Fruit fly (Drosophila melanogaster) whole organism, embryonic: Measurements from ENCODE around the gene Vm26Ab.

Experiments used
- BEAF-32 ChIP-seq: fragments of 200-800 bp; sonication (Bioruptor generic); optimal IDR thresholded peaks from 3 replicates; lab custom pipeline; 2017; ENCODE audit warnings: missing biosample characterization, missing genetic modification characterization, mild to moderate bottlenecking, moderate library complexity, missing genetic modification reagents
- Bdp1 ChIP-seq: fragments of 200-800 bp; sonication (Bioruptor generic); optimal IDR thresholded peaks from 3 replicates; lab custom pipeline; 2016; ENCODE audit warnings: missing biosample characterization, missing genetic modification characterization
- CG10462 ChIP-seq: fragments of 200-800 bp; sonication (Bioruptor generic); optimal IDR thresholded peaks from 2 replicates; lab custom pipeline; 2016; ENCODE audit warnings: missing biosample characterization, missing genetic modification characterization
- CG10979 ChIP-seq: fragments of 200-800 bp; sonication (Bioruptor generic); optimal IDR thresholded peaks from 2 replicates; lab custom pipeline; 2018; ENCODE audit warnings: missing biosample characterization, mild to moderate bottlenecking, missing genetic modification characterization, moderate library complexity
- CG12659 ChIP-seq: fragments of 200-800 bp; sonication (Bioruptor generic); optimal IDR thresholded peaks from 3 replicates; lab custom pipeline; 2017; ENCODE audit warnings: mild to moderate bottlenecking, missing biosample characterization, missing genetic modification reagents, missing genetic modification characterization
- CG17361 ChIP-seq: fragments of 200-800 bp; sonication (Bioruptor generic); IDR thresholded peaks from 3 replicates; pipeline ENCODE4 v1.3.6; 2022; ENCODE audit warnings: missing biosample characterization, missing genetic modification characterization
- CG18764 ChIP-seq: fragments of 200-800 bp; sonication (Bioruptor generic); optimal IDR thresholded peaks from 3 replicates; lab custom pipeline; 2016; ENCODE audit warnings: missing biosample characterization, missing genetic modification characterization
- CG2120 ChIP-seq: fragments of 200-800 bp; sonication (Bioruptor generic); optimal IDR thresholded peaks from 3 replicates; lab custom pipeline; 2016; ENCODE audit warnings: missing biosample characterization, missing genetic modification characterization
- CG2129 ChIP-seq: fragments of 200-800 bp; sonication (Bioruptor generic); IDR thresholded peaks from 2 replicates; pipeline ENCODE4 v1.3.6; 2022; ENCODE audit warnings: missing biosample characterization, missing genetic modification characterization; ENCODE audit not compliant: partially characterized antibody
- CG33213 ChIP-seq: fragments of 200-800 bp; sonication (Bioruptor generic); optimal IDR thresholded peaks from 3 replicates; lab custom pipeline; 2016; ENCODE audit warnings: missing biosample characterization, missing genetic modification characterization
- CG6791 ChIP-seq: fragments of 200-800 bp; sonication (Bioruptor generic); IDR thresholded peaks from 3 replicates; pipeline ENCODE4 v1.3.6; 2022; ENCODE audit warnings: missing biosample characterization, missing genetic modification characterization; ENCODE audit not compliant: partially characterized antibody
- CG9727 ChIP-seq: fragments of 200-800 bp; sonication (Bioruptor generic); optimal IDR thresholded peaks from 3 replicates; lab custom pipeline; 2017; ENCODE audit warnings: missing biosample characterization, mild to moderate bottlenecking, missing genetic modification characterization
- CG9876 ChIP-seq: fragments of 200-800 bp; sonication (Bioruptor generic); optimal IDR thresholded peaks from 2 replicates; lab custom pipeline; 2016; ENCODE audit warnings: missing biosample characterization, missing genetic modification characterization
- Deaf1 ChIP-seq: fragments of 200-800 bp; optimal IDR thresholded peaks from 3 replicates; lab custom pipeline; 2019; ENCODE audit warnings: missing biosample characterization, mild to moderate bottlenecking, missing genetic modification characterization, moderate library complexity
- Dek ChIP-seq: fragments of 200-800 bp; sonication (Bioruptor generic); optimal IDR thresholded peaks from 3 replicates; lab custom pipeline; 2019; ENCODE audit warnings: missing biosample characterization, mild to moderate bottlenecking, missing genetic modification characterization, moderate library complexity
- Doc3 ChIP-seq: fragments of 200-800 bp; sonication (Bioruptor generic); IDR thresholded peaks from 3 replicates; pipeline ENCODE4 v1.3.6; 2022; ENCODE audit warnings: missing biosample characterization, missing genetic modification characterization; ENCODE audit not compliant: partially characterized antibody
- Ets97D ChIP-seq: fragments of 200-800 bp; sonication (Bioruptor generic); optimal IDR thresholded peaks from 3 replicates; lab custom pipeline; 2016; ENCODE audit warnings: missing biosample characterization, missing genetic modification characterization
- Fer1 ChIP-seq: fragments of 200-800 bp; sonication (Bioruptor generic); optimal IDR thresholded peaks from 2 replicates; lab custom pipeline; 2017; ENCODE audit warnings: missing biosample characterization, mild to moderate bottlenecking, missing genetic modification characterization
- Hr3 ChIP-seq: fragments of 200-800 bp; sonication (Bioruptor generic); optimal IDR thresholded peaks from 3 replicates; lab custom pipeline; 2016; ENCODE audit warnings: missing biosample characterization, missing genetic modification characterization
- Jarid2 ChIP-seq: fragments of 200-800 bp; sonication (Bioruptor generic); optimal IDR thresholded peaks from 3 replicates; lab custom pipeline; 2017; ENCODE audit warnings: mild to moderate bottlenecking, missing biosample characterization, missing genetic modification reagents, missing genetic modification characterization
- Lhr ChIP-seq: fragments of 200-800 bp; sonication (Bioruptor generic); optimal IDR thresholded peaks from 3 replicates; lab custom pipeline; 2017; ENCODE audit warnings: mild to moderate bottlenecking, missing biosample characterization, missing genetic modification reagents, missing genetic modification characterization
- Mad ChIP-seq: fragments of 200-800 bp; sonication (Bioruptor generic); optimal IDR thresholded peaks from 2 replicates; lab custom pipeline; 2016; ENCODE audit warnings: missing biosample characterization, missing genetic modification characterization
- Max ChIP-seq: fragments of 200-800 bp; sonication (Bioruptor generic); optimal IDR thresholded peaks from 2 replicates; lab custom pipeline; 2016; ENCODE audit warnings: missing biosample characterization, mild to moderate bottlenecking, missing genetic modification characterization
- Meics ChIP-seq: fragments of 200-800 bp; sonication (Bioruptor generic); optimal IDR thresholded peaks from 2 replicates; lab custom pipeline; 2017; ENCODE audit warnings: missing biosample characterization, mild to moderate bottlenecking, missing genetic modification characterization
- NC2β ChIP-seq: fragments of 200-800 bp; sonication (Bioruptor generic); optimal IDR thresholded peaks from 2 replicates; lab custom pipeline; 2016; ENCODE audit warnings: missing biosample characterization, missing genetic modification characterization
- Scr ChIP-seq: fragments of 200-800 bp; sonication (Bioruptor generic); IDR thresholded peaks from 2 replicates; pipeline ENCODE4 v1.3.6; 2022; ENCODE audit warnings: missing biosample characterization, missing genetic modification characterization; ENCODE audit not compliant: partially characterized antibody
- Sox100B ChIP-seq: fragments of 200-800 bp; sonication (Bioruptor generic); optimal IDR thresholded peaks from 3 replicates; lab custom pipeline; 2018; ENCODE audit warnings: missing biosample characterization, mild to moderate bottlenecking, missing genetic modification characterization
- Sry-δ ChIP-seq: fragments of 200-800 bp; sonication (Bioruptor generic); optimal IDR thresholded peaks from 2 replicates; lab custom pipeline; 2016; ENCODE audit warnings: missing biosample characterization, missing genetic modification characterization
- Taf1 ChIP-seq: fragments of 200-800 bp; sonication (Bioruptor generic); IDR thresholded peaks from 2 replicates; pipeline ENCODE4 v1.3.6; 2022; ENCODE audit warnings: missing biosample characterization, missing genetic modification characterization
- al ChIP-seq: fragments of 200-800 bp; sonication (Bioruptor generic); IDR thresholded peaks from 2 replicates; pipeline ENCODE4 v1.3.6; 2022; ENCODE audit warnings: missing biosample characterization, missing genetic modification characterization
- amos ChIP-seq: fragments of 200-800 bp; sonication (Bioruptor generic); IDR thresholded peaks from 2 replicates; pipeline ENCODE4 v1.3.6; 2022; ENCODE audit warnings: missing biosample characterization, missing genetic modification characterization; ENCODE audit not compliant: partially characterized antibody
- ash1 ChIP-seq: fragments of 200-800 bp; sonication (Bioruptor generic); optimal IDR thresholded peaks from 2 replicates; lab custom pipeline; 2018; ENCODE audit warnings: missing biosample characterization, mild to moderate bottlenecking, missing genetic modification characterization
- chm ChIP-seq: fragments of 200-800 bp; sonication (Bioruptor generic); IDR thresholded peaks from 2 replicates; pipeline ENCODE4 v1.3.6; 2022; ENCODE audit warnings: missing biosample characterization, missing genetic modification characterization
- ci ChIP-seq: fragments of 200-800 bp; sonication (Bioruptor generic); IDR thresholded peaks from 3 replicates; pipeline ENCODE4 v1.3.6; 2022; ENCODE audit warnings: missing biosample characterization, missing genetic modification characterization
- disco-r ChIP-seq: fragments of 200-800 bp; sonication (Bioruptor generic); optimal IDR thresholded peaks from 2 replicates; lab custom pipeline; 2016; ENCODE audit warnings: missing biosample characterization, missing genetic modification characterization
- fd96Cb ChIP-seq: fragments of 200-800 bp; sonication (Bioruptor generic); optimal IDR thresholded peaks from 2 replicates; lab custom pipeline; 2018; ENCODE audit warnings: missing biosample characterization, mild to moderate bottlenecking, missing genetic modification characterization, moderate library complexity
- gcm ChIP-seq: fragments of 200-800 bp; sonication (Bioruptor generic); optimal IDR thresholded peaks from 2 replicates; lab custom pipeline; 2019; ENCODE audit warnings: missing biosample characterization, mild to moderate bottlenecking, missing genetic modification characterization, moderate library complexity
- grn ChIP-seq: fragments of 200-800 bp; sonication (Bioruptor generic); optimal IDR thresholded peaks from 3 replicates; lab custom pipeline; 2017; ENCODE audit warnings: missing biosample characterization, missing genetic modification characterization
- gsb ChIP-seq: fragments of 200-800 bp; sonication (Bioruptor generic); IDR thresholded peaks from 2 replicates; pipeline ENCODE4 v1.3.6; 2022; ENCODE audit warnings: missing biosample characterization, missing genetic modification characterization
- gsb-n ChIP-seq: fragments of 200-800 bp; sonication (Bioruptor generic); optimal IDR thresholded peaks from 3 replicates; lab custom pipeline; 2018; ENCODE audit warnings: missing biosample characterization, mild to moderate bottlenecking, missing genetic modification characterization
- luna ChIP-seq: fragments of 200-800 bp; sonication (Bioruptor generic); optimal IDR thresholded peaks from 2 replicates; lab custom pipeline; 2016; ENCODE audit warnings: missing biosample characterization, missing genetic modification characterization
- p53 ChIP-seq: fragments of 200-800 bp; sonication (Bioruptor generic); optimal IDR thresholded peaks from 2 replicates; lab custom pipeline; 2016; ENCODE audit warnings: missing biosample characterization, missing genetic modification characterization
- phol ChIP-seq: fragments of 200-800 bp; sonication (Bioruptor generic); optimal IDR thresholded peaks from 3 replicates; lab custom pipeline; 2018; ENCODE audit warnings: missing biosample characterization, mild to moderate bottlenecking, missing genetic modification characterization, moderate library complexity
- pzg ChIP-seq: fragments of 200-800 bp; sonication (Bioruptor generic); optimal IDR thresholded peaks from 3 replicates; lab custom pipeline; 2018; ENCODE audit warnings: missing biosample characterization, mild to moderate bottlenecking, missing genetic modification characterization, moderate library complexity
- run ChIP-seq: fragments of 200-800 bp; sonication (Bioruptor generic); optimal IDR thresholded peaks from 3 replicates; lab custom pipeline; 2018; ENCODE audit warnings: missing biosample characterization, mild to moderate bottlenecking, missing genetic modification characterization
- scrt ChIP-seq: fragments of 200-800 bp; sonication (Bioruptor generic); optimal IDR thresholded peaks from 2 replicates; lab custom pipeline; 2018; ENCODE audit warnings: missing biosample characterization, mild to moderate bottlenecking, missing genetic modification characterization, moderate library complexity
- tup ChIP-seq: fragments of 200-800 bp; sonication (Bioruptor generic); optimal IDR thresholded peaks from 2 replicates; lab custom pipeline; 2016; ENCODE audit warnings: missing biosample characterization, mild to moderate bottlenecking, missing genetic modification characterization, moderate library complexity
- wdn ChIP-seq: fragments of 200-800 bp; sonication (Bioruptor generic); IDR thresholded peaks from 2 replicates; pipeline ENCODE4 v1.3.6; 2022; ENCODE audit warnings: missing biosample characterization, missing genetic modification characterization
- zen ChIP-seq: fragments of 200-800 bp; sonication (Bioruptor generic); optimal IDR thresholded peaks from 3 replicates; lab custom pipeline; 2018; ENCODE audit warnings: missing biosample characterization, mild to moderate bottlenecking, missing genetic modification characterization, moderate library complexity
- zfh2 ChIP-seq: fragments of 200-800 bp; sonication (Bioruptor generic); optimal IDR thresholded peaks from 2 replicates; lab custom pipeline; 2016; ENCODE audit warnings: missing biosample characterization, missing genetic modification characterization

Gene Vm26Ab

dm6 chr2L:5997609-5998229 is 40.9 kb downstream of the Vm26Ab start (continued):
- TF ChIP-seq amos (GFP tag; lab: Robert Waterston, UW) = no peak
- TF ChIP-seq Doc3 (GFP tag; lab: Robert Waterston, UW) = no peak
- TF ChIP-seq al (GFP tag; lab: Robert Waterston, UW) = no peak
- TF ChIP-seq CG6791 (GFP tag; lab: Robert Waterston, UW) = no peak
- TF ChIP-seq chm (GFP tag; lab: Robert Waterston, UW) = peak; percentile 49; the same call in 1 of the 2 replicates
- no peak for TF ChIP-seq CG2129 (GFP tag; lab: Robert Waterston, UW)
- TF ChIP-seq CG17361 = peak; percentile 30; the same call in 1 of the 3 replicates
- TF ChIP-seq CG12659 (GFP tag; lab: Kevin White, UChicago) = peak; percentile 32
- TF ChIP-seq zen (tag; lab: Kevin White, UChicago) = no peak
- peak; percentile 60 for TF ChIP-seq Jarid2 (GFP tag; lab: Kevin White, UChicago)
- no peak for TF ChIP-seq Sry-δ (GFP tag; lab: Kevin White, UChicago)
- peak; percentile 10 for TF ChIP-seq fd96Cb
- peak; percentile 77; the same call in 2 of the 3 replicates for TF ChIP-seq ci (GFP tag; lab: Robert Waterston, UW)
- TF ChIP-seq CG2120 = no peak
- TF ChIP-seq gsb-n (tag; lab: Kevin White, UChicago) = peak; percentile 53
- no peak for TF ChIP-seq CG10462 (GFP tag; lab: Kevin White, UChicago)
- no peak for TF ChIP-seq disco-r (GFP tag; lab: Kevin White, UChicago)
- TF ChIP-seq grn = no peak
- no peak for TF ChIP-seq NC2β (GFP tag; lab: Kevin White, UChicago)
- TF ChIP-seq scrt = peak; percentile 70
- TF ChIP-seq CG10979 (tag; lab: Kevin White, UChicago) = peak; percentile 37
- TF ChIP-seq zfh2 (GFP tag; lab: Kevin White, UChicago) = no peak
- no peak for TF ChIP-seq Dek
- TF ChIP-seq pzg (GFP tag; lab: Kevin White, UChicago) = peak; percentile 13
- TF ChIP-seq p53 (GFP tag; lab: Kevin White, UChicago) = no peak
- no peak for TF ChIP-seq Scr (GFP tag; lab: Robert Waterston, UW)
- no peak for TF ChIP-seq wdn (GFP tag; lab: Robert Waterston, UW)
- no peak for TF ChIP-seq Bdp1 (GFP tag; lab: Kevin White, UChicago)
- TF ChIP-seq CG9727 = peak; percentile 67
- TF ChIP-seq Mad = no peak
- TF ChIP-seq CG18764 (GFP tag; lab: Kevin White, UChicago) = no peak
- TF ChIP-seq Fer1 (GFP tag; lab: Kevin White, UChicago) = peak; percentile 88
- no peak for TF ChIP-seq BEAF-32 (GFP tag; lab: Kevin White, UChicago)
- no peak for TF ChIP-seq Max (GFP tag; lab: Kevin White, UChicago)
- TF ChIP-seq run (tag; lab: Kevin White, UChicago) = peak; percentile 68
- TF ChIP-seq ash1 (GFP tag; lab: Kevin White, UChicago) = no peak
- TF ChIP-seq Meics = peak; percentile 63
- TF ChIP-seq Deaf1 (tag; lab: Kevin White, UChicago) = peak; percentile 37
- no peak for TF ChIP-seq luna (GFP tag; lab: Kevin White, UChicago)
- no peak for TF ChIP-seq CG33213 (GFP tag; lab: Kevin White, UChicago)
- no peak for TF ChIP-seq Taf1 (GFP tag; lab: Robert Waterston, UW)
- no peak for TF ChIP-seq Lhr (GFP tag; lab: Kevin White, UChicago)
- TF ChIP-seq Ets97D (GFP tag; lab: Kevin White, UChicago) = peak; percentile 97
- TF ChIP-seq gsb (GFP tag; lab: Robert Waterston, UW) = peak; percentile 34; the same call in 1 of the 2 replicates
- peak; percentile 93 for TF ChIP-seq phol
- no peak for TF ChIP-seq Hr3 (GFP tag; lab: Kevin White, UChicago)
- no peak for TF ChIP-seq tup (GFP tag; lab: Kevin White, UChicago)
- TF ChIP-seq CG9876 (GFP tag; lab: Kevin White, UChicago) = no peak
- peak; percentile 57 for TF ChIP-seq gcm
- TF ChIP-seq Sox100B = peak; percentile 75
